Worm (Caenorhabditis elegans): ENCODE measurements around the gene pqn-70.

- TF ChIP-seq hmg-4 (GFP tag; optimal IDR thresholded peaks at IDR 0.05) (no peak), hmbx-1 (tag; optimal IDR thresholded peaks at IDR 0.05) (no peak), ama-1 (optimal IDR thresholded peaks at IDR 0.05) (no peak), tra-4 (tag; optimal IDR thresholded peaks at IDR 0.05) (no peak)
Observed at ce11 chrV:11220936-11221335, 7.6 kb downstream of the pqn-70 start, which contains the start of gene T19B10.2.
